Fruit fly (Drosophila melanogaster) S2 (cell line): Measurements from ENCODE around the gene Drak.

ENCODE experiments used
- CG8478 ChIP-seq: fragments of >200 bp; optimal IDR thresholded peaks from 2 replicates; lab custom pipeline; 2018
- CTCF ChIP-seq, 2 experiments: fragments of >200 bp; optimal IDR thresholded peaks; 2 replicates each; lab custom pipeline; 2018

DNA sequence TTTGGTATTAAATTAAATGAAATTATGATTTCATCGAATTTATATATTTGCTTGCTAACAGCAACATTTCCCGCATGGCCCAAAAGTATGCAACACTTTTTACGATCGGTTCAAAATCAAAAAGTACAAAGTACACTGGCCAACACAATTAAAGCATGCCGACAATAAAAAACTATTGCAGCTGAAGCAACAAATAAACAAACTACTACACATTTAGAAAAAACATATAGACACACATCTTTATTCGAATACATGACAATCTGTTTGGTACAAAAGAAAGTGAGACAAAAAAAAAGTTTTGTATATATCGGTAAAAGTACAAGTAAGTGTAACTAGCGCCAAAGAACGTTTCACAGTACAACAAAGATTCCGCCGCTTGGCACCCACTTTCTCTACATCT, 62.1 kb downstream of the Drak start:
- no peak for TF ChIP-seq CTCF (optimal IDR thresholded peaks at IDR 0.05; lab: Kevin White, UChicago)
- TF ChIP-seq CG8478 (lab: Kevin White, UChicago), result no peak
